Fruit fly (Drosophila melanogaster) whole organism, embryonic: ENCODE data around the gene UQCR-14L.
A peak's percentile ranks its signal among the peaks of the same experiment; 100 is the strongest.

Experiments
- Atf-2 ChIP-seq: fragments of 200-800 bp; sonication (Bioruptor generic); optimal IDR thresholded peaks from 2 replicates; lab custom pipeline; 2016; ENCODE audit warnings: missing biosample characterization, missing genetic modification characterization
- BEAF-32 ChIP-seq: fragments of 200-800 bp; sonication (Bioruptor generic); optimal IDR thresholded peaks from 3 replicates; lab custom pipeline; 2017; ENCODE audit warnings: missing biosample characterization, missing genetic modification characterization, mild to moderate bottlenecking, moderate library complexity, missing genetic modification reagents
- CG12659 ChIP-seq: fragments of 200-800 bp; sonication (Bioruptor generic); optimal IDR thresholded peaks from 3 replicates; lab custom pipeline; 2017; ENCODE audit warnings: mild to moderate bottlenecking, missing biosample characterization, missing genetic modification reagents, missing genetic modification characterization
- CG12942 ChIP-seq: fragments of 200-800 bp; sonication (Bioruptor generic); optimal IDR thresholded peaks from 3 replicates; lab custom pipeline; 2016; ENCODE audit warnings: missing biosample characterization, missing genetic modification characterization
- CG17912 ChIP-seq: fragments of 200-800 bp; sonication (Bioruptor generic); optimal IDR thresholded peaks from 2 replicates; lab custom pipeline; 2018; ENCODE audit warnings: missing biosample characterization, mild to moderate bottlenecking, missing genetic modification characterization
- CG3163 ChIP-seq: fragments of 200-800 bp; sonication (Bioruptor generic); optimal IDR thresholded peaks from 3 replicates; lab custom pipeline; 2016; ENCODE audit warnings: missing biosample characterization, missing genetic modification characterization
- CG32532 ChIP-seq: fragments of 200-800 bp; sonication (Bioruptor generic); IDR thresholded peaks from 2 replicates; pipeline ENCODE4 v1.3.6; 2022; ENCODE audit warnings: missing biosample characterization, missing genetic modification characterization
- CG3281 ChIP-seq: fragments of 200-800 bp; sonication (Bioruptor generic); optimal IDR thresholded peaks from 3 replicates; lab custom pipeline; 2017; ENCODE audit warnings: missing biosample characterization, mild to moderate bottlenecking, missing genetic modification characterization
- CG4328 ChIP-seq: fragments of 200-800 bp; sonication (Bioruptor generic); optimal IDR thresholded peaks from 3 replicates; lab custom pipeline; 2017; ENCODE audit warnings: missing biosample characterization, missing genetic modification reagents, missing genetic modification characterization
- CG4404 ChIP-seq: fragments of 200-800 bp; sonication (Bioruptor generic); IDR thresholded peaks from 2 replicates; pipeline ENCODE4 v1.3.6; 2022; ENCODE audit warnings: missing biosample characterization, missing genetic modification characterization
- CG4707 ChIP-seq: fragments of 200-800 bp; sonication (Bioruptor generic); optimal IDR thresholded peaks from 2 replicates; lab custom pipeline; 2018; ENCODE audit warnings: missing biosample characterization, mild to moderate bottlenecking, missing genetic modification characterization, moderate library complexity
- CG4730 ChIP-seq: fragments of 200-800 bp; sonication (Bioruptor generic); IDR thresholded peaks from 2 replicates; pipeline ENCODE4 v1.3.6; 2022; ENCODE audit warnings: missing biosample characterization, missing genetic modification characterization
- CG6654 ChIP-seq: fragments of 200-800 bp; sonication (Bioruptor generic); optimal IDR thresholded peaks from 2 replicates; lab custom pipeline; 2017; ENCODE audit warnings: missing biosample characterization, mild to moderate bottlenecking, missing genetic modification characterization
- CG8290 ChIP-seq, 3 experiments: fragments of 200-800 bp; sonication (Bioruptor generic); optimal IDR thresholded peaks; 2 replicates each; lab custom pipeline; 2016 to 2019; ENCODE audit warnings: missing biosample characterization in 3 of 3, missing genetic modification characterization in 3 of 3, mild to moderate bottlenecking in 2 of 3, moderate library complexity in 1 of 3
- Dll ChIP-seq: fragments of 200-800 bp; sonication (Bioruptor generic); IDR thresholded peaks from 4 replicates; pipeline ENCODE4 v1.3.6; 2022; ENCODE audit warnings: missing biosample characterization, missing genetic modification characterization; ENCODE audit not compliant: partially characterized antibody
- Doc2 ChIP-seq: fragments of 200-800 bp; sonication (Bioruptor generic); IDR thresholded peaks from 2 replicates; pipeline ENCODE4 v1.3.6; 2022; ENCODE audit warnings: missing biosample characterization, missing genetic modification characterization
- HmgZ ChIP-seq: fragments of 200-800 bp; sonication (Bioruptor generic); optimal IDR thresholded peaks from 2 replicates; lab custom pipeline; 2018; ENCODE audit warnings: missing biosample characterization, mild to moderate bottlenecking, missing genetic modification characterization
- Hr3 ChIP-seq: fragments of 200-800 bp; sonication (Bioruptor generic); optimal IDR thresholded peaks from 3 replicates; lab custom pipeline; 2016; ENCODE audit warnings: missing biosample characterization, missing genetic modification characterization
- Hr39 ChIP-seq: fragments of >200 bp; optimal IDR thresholded peaks from 2 replicates; lab custom pipeline; 2017
- Jarid2 ChIP-seq: fragments of 200-800 bp; sonication (Bioruptor generic); optimal IDR thresholded peaks from 3 replicates; lab custom pipeline; 2017; ENCODE audit warnings: mild to moderate bottlenecking, missing biosample characterization, missing genetic modification reagents, missing genetic modification characterization
- Med ChIP-seq: fragments of 200-800 bp; sonication (Bioruptor generic); peaks from one replicate; lab custom pipeline; 2016; ENCODE audit warnings: missing biosample characterization, missing genetic modification characterization, mild to moderate bottlenecking, inconsistent platforms, moderate library complexity
- Nf-YC ChIP-seq: fragments of 200-800 bp; optimal IDR thresholded peaks from 3 replicates; lab custom pipeline; 2019; ENCODE audit warnings: missing biosample characterization, mild to moderate bottlenecking, missing genetic modification characterization, moderate library complexity
- Pdp1 ChIP-seq, 2 experiments: fragments of 200-800 bp; sonication (Bioruptor generic); optimal IDR thresholded peaks; 3 replicates each; lab custom pipeline; 2016; ENCODE audit warnings: missing biosample characterization in 2 of 2, missing genetic modification characterization in 2 of 2, mild to moderate bottlenecking in 1 of 2, moderate library complexity in 1 of 2
- Ravus ChIP-seq: fragments of 200-800 bp; sonication (Bioruptor generic); IDR thresholded peaks from 2 replicates; pipeline ENCODE4 v1.3.6; 2022; ENCODE audit warnings: missing biosample characterization, missing genetic modification characterization
- Six4 ChIP-seq: fragments of 200-800 bp; sonication (Bioruptor generic); optimal IDR thresholded peaks from 2 replicates; lab custom pipeline; 2016; ENCODE audit warnings: missing biosample characterization, missing genetic modification characterization
- Tbp ChIP-seq: fragments of >200 bp; optimal IDR thresholded peaks from 2 replicates; lab custom pipeline; 2018; ENCODE audit warnings: missing biosample characterization, missing genetic modification characterization
- Trl ChIP-seq, 3 experiments: fragments of >200 bp in 2 of 3; fragments of 200-800 bp in 1 of 3; sonication (Bioruptor generic) in 1 of 3; optimal IDR thresholded peaks; 2 replicates in 1 of 3; 3 replicates in 2 of 3; lab custom pipeline; 2016 to 2017; ENCODE audit warnings: missing biosample characterization in 1 of 3, missing genetic modification characterization in 1 of 3
- Usf ChIP-seq: fragments of 200-800 bp; sonication (Bioruptor generic); optimal IDR thresholded peaks from 2 replicates; lab custom pipeline; 2017; ENCODE audit warnings: missing genotype, missing biosample characterization, missing genetic modification characterization
- YL-1 ChIP-seq: fragments of 200-800 bp; sonication (Bioruptor generic); optimal IDR thresholded peaks from 3 replicates; lab custom pipeline; 2017; ENCODE audit warnings: missing biosample characterization, mild to moderate bottlenecking, missing genetic modification characterization
- caup ChIP-seq: fragments of 200-800 bp; sonication (Bioruptor generic); optimal IDR thresholded peaks from 3 replicates; lab custom pipeline; 2017; ENCODE audit warnings: missing biosample characterization, mild to moderate bottlenecking, missing genetic modification characterization, moderate library complexity; ENCODE audit not compliant: severe bottlenecking
- corto ChIP-seq: fragments of 200-800 bp; sonication (Bioruptor generic); optimal IDR thresholded peaks from 2 replicates; lab custom pipeline; 2016; ENCODE audit warnings: missing biosample characterization, mild to moderate bottlenecking, missing genetic modification characterization, moderate library complexity
- dmrt99B ChIP-seq: fragments of 200-800 bp; sonication (Bioruptor generic); optimal IDR thresholded peaks from 2 replicates; lab custom pipeline; 2018; ENCODE audit warnings: missing biosample characterization, mild to moderate bottlenecking, missing genetic modification characterization, moderate library complexity
- exex ChIP-seq: fragments of 200-800 bp; sonication (Bioruptor generic); optimal IDR thresholded peaks from 4 replicates; lab custom pipeline; 2018; ENCODE audit warnings: missing biosample characterization, mild to moderate bottlenecking, missing genetic modification characterization, moderate library complexity
- fd3F ChIP-seq: fragments of 200-800 bp; sonication (Bioruptor generic); optimal IDR thresholded peaks from 2 replicates; lab custom pipeline; 2018; ENCODE audit warnings: missing biosample characterization, mild to moderate bottlenecking, missing genetic modification characterization, moderate library complexity
- gfzf ChIP-seq: fragments of 200-800 bp; sonication (Bioruptor generic); optimal IDR thresholded peaks from 2 replicates; lab custom pipeline; 2016; ENCODE audit warnings: missing biosample characterization, mild to moderate bottlenecking, missing genetic modification characterization, moderate library complexity
- kah ChIP-seq: fragments of 200-800 bp; sonication (Bioruptor generic); optimal IDR thresholded peaks from 2 replicates; lab custom pipeline; 2018; ENCODE audit warnings: missing biosample characterization, mild to moderate bottlenecking, missing genetic modification characterization
- luna ChIP-seq: fragments of 200-800 bp; sonication (Bioruptor generic); optimal IDR thresholded peaks from 2 replicates; lab custom pipeline; 2016; ENCODE audit warnings: missing biosample characterization, missing genetic modification characterization
- pfk ChIP-seq: fragments of 200-800 bp; sonication (Bioruptor generic); optimal IDR thresholded peaks from 2 replicates; lab custom pipeline; 2018; ENCODE audit warnings: missing biosample characterization, mild to moderate bottlenecking, missing genetic modification characterization, moderate library complexity
- sens ChIP-seq: fragments of 200-800 bp; sonication (Bioruptor generic); peaks from one replicate; lab custom pipeline; 2016; ENCODE audit warnings: missing biosample characterization, missing genetic modification characterization
- slbo ChIP-seq: fragments of 200-800 bp; sonication (Bioruptor generic); IDR thresholded peaks from 2 replicates; pipeline ENCODE4 v1.3.6; 2022; ENCODE audit warnings: missing biosample characterization, missing genetic modification characterization
- tna ChIP-seq: fragments of 200-800 bp; sonication (Bioruptor generic); IDR thresholded peaks from 2 replicates; pipeline ENCODE4 v1.3.6; 2022; ENCODE audit warnings: missing biosample characterization, missing genetic modification characterization; ENCODE audit not compliant: partially characterized antibody
- unpg ChIP-seq: fragments of 200-800 bp; sonication (Bioruptor generic); optimal IDR thresholded peaks from 3 replicates; lab custom pipeline; 2018; ENCODE audit warnings: missing biosample characterization, mild to moderate bottlenecking, missing genetic modification characterization, moderate library complexity
- yki ChIP-seq: fragments of >200 bp; optimal IDR thresholded peaks from 3 replicates; lab custom pipeline; 2018

Gene UQCR-14L

dm6 chr3R:28330266-28331125 lies 36.6 kb downstream of the UQCR-14L start (continued):
- peak; percentile 18 for TF ChIP-seq YL-1
- peak; percentile 50; the same call in 1 of the 2 replicates for TF ChIP-seq tna
- TF ChIP-seq dmrt99B (tag; lab: Kevin White, UChicago), result no peak
- TF ChIP-seq slbo (GFP tag; lab: Robert Waterston, UW), result no peak
- peak; percentile 10 for TF ChIP-seq BEAF-32 (GFP tag; lab: Kevin White, UChicago)
- no peak for TF ChIP-seq caup (GFP tag; lab: Kevin White, UChicago)
- no peak for TF ChIP-seq fd3F (GFP tag; lab: Kevin White, UChicago)
- TF ChIP-seq Pdp1 (GFP tag; optimal IDR thresholded peaks at IDR 0.05; lab: Kevin White, UChicago), result peak in 1 of 2 experiments; percentile 50
- TF ChIP-seq CG12942 (GFP tag; lab: Kevin White, UChicago), result no peak
- peak; percentile 38; the same call in 1 of the 2 replicates for TF ChIP-seq CG32532 (GFP tag; lab: Robert Waterston, UW)
- no peak for TF ChIP-seq CG4730
- TF ChIP-seq yki, result peak; percentile 43
- TF ChIP-seq Med (GFP tag; lab: Kevin White, UChicago), result peak; percentile 64
- TF ChIP-seq CG3281, result peak; percentile 33
- no peak for TF ChIP-seq kah (GFP tag; lab: Kevin White, UChicago)
- no peak for TF ChIP-seq CG17912 (GFP tag; lab: Kevin White, UChicago)
- TF ChIP-seq CG3163 (GFP tag; lab: Kevin White, UChicago), result no peak
- no peak for TF ChIP-seq unpg (GFP tag; lab: Kevin White, UChicago)
- no peak for TF ChIP-seq Usf
- TF ChIP-seq Tbp (GFP tag; lab: Kevin White, UChicago), result no peak
- TF ChIP-seq HmgZ (tag; lab: Kevin White, UChicago), result peak; percentile 21
- TF ChIP-seq luna, result no peak
- no peak for TF ChIP-seq CG12659
- no peak for TF ChIP-seq CG4404 (GFP tag; lab: Robert Waterston, UW)
- no peak for TF ChIP-seq CG6654 (GFP tag; lab: Kevin White, UChicago)
- TF ChIP-seq Atf-2, result no peak
- TF ChIP-seq Dll (GFP tag; lab: Robert Waterston, UW), result peak; percentile 52; the same call in 1 of the 4 replicates
- TF ChIP-seq Ravus (GFP tag; lab: Robert Waterston, UW), result no peak
- TF ChIP-seq Hr39, result no peak
- TF ChIP-seq CG8290 (GFP tag; optimal IDR thresholded peaks at IDR 0.05; lab: Kevin White, UChicago), result no peak
- peak in 1 of 2 experiments; percentile 63 for TF ChIP-seq CG8290 (tag; optimal IDR thresholded peaks at IDR 0.05; lab: Kevin White, UChicago)
- TF ChIP-seq Trl (optimal IDR thresholded peaks at IDR 0.05; lab: Kevin White, UChicago), result peak; percentile 88 to 94
- no peak for TF ChIP-seq Trl (GFP tag; optimal IDR thresholded peaks at IDR 0.05; lab: Kevin White, UChicago)
- TF ChIP-seq corto, result no peak
- TF ChIP-seq CG4328 (GFP tag; lab: Kevin White, UChicago), result no peak
- TF ChIP-seq pfk (GFP tag; lab: Kevin White, UChicago), result peak; percentile 48
- peak; percentile 38 for TF ChIP-seq exex
- no peak for TF ChIP-seq Jarid2 (GFP tag; lab: Kevin White, UChicago)
- TF ChIP-seq sens (GFP tag; lab: Kevin White, UChicago), result peak; percentile 86
- TF ChIP-seq Hr3 (GFP tag; lab: Kevin White, UChicago), result no peak
- TF ChIP-seq gfzf, result no peak
- TF ChIP-seq Nf-YC, result no peak
- TF ChIP-seq Doc2, result no peak
- no peak for TF ChIP-seq CG4707 (GFP tag; lab: Kevin White, UChicago)
- TF ChIP-seq Six4 (GFP tag; lab: Kevin White, UChicago), result no peak
